Fruit fly (Drosophila melanogaster): Measurements from ENCODE around the gene Ifrd1.

DNA sequence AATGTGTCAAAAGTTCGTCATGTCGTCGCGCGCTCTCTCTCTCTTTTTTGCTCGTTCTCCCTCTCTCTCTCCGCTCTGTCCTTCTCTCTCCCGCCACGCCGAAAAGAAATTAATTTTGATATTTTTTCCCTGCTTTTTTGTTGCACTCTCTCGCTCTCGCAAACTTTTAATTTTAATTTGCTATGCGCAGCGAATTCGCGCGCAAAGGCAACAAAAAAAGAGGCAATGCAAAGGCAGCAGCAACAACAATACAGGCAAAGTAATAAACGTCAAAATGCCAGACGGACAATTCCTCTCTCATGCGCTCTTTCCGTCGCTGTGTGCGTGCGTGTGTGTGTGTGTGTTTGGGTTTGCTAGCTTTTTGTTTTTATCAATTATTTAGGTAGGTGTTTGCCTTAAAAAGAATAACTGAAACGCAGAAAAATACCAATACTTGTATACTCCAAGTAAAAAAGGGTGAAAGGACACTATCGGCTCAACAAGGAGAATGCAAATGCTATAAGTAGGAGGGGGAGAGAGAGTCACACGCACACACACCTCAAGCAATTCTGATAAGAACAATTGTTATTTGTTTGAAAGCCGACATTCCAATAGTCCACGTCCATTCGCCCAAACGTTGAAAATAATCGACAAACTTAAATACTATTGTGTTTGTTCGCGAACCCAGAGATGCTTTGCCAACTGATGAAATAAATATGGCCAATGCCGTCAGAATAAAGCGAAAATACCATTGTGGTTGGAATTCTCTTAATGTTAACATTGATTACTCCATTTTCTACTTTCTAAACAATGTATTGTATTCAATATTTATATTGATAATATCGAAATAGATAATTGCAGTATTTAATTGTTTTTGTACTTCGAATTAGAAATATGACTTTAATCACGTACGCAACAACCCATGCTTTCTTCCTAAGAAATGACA is 12.6 kb upstream of the Ifrd1 start:
- TF ChIP-seq psq (optimal IDR thresholded peaks at IDR 0.05): no peak
- peak; percentile 80 for TF ChIP-seq Dll (optimal IDR thresholded peaks at IDR 0.05)
- TF ChIP-seq usp (GFP tag; optimal IDR thresholded peaks at IDR 0.05): no peak
- TF ChIP-seq pan (optimal IDR thresholded peaks at IDR 0.05): no peak
